Worm (Caenorhabditis elegans): ENCODE results near the gene srh-193.

DNA sequence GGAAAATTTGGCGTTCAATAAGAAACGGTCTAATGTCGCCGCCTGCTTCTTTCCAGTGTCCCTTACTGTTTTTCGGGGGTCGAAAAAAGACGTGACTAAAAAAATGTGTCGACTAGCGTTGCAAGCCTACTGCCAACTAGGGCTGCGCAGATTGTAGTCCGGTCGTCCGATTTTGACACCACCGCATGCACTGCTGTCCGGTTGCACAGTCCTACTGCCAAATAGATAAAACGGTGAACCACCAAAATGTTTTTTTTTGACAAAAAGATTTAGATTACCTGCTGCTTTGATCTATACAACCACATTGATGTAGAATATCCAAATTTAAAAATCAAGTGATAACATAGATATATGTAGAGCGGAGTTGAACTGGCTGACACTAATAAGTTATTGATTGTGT, 41.6 kb downstream of the srh-193 start:
- TF ChIP-seq dpl-1 (GFP tag; optimal IDR thresholded peaks at IDR 0.05) = no peak
- no peak for TF ChIP-seq nfya-1 (tag; optimal IDR thresholded peaks at IDR 0.05; ENCODE audit: borderline replicate concordance, insufficient read depth)
- TF ChIP-seq ztf-22 (GFP tag; optimal IDR thresholded peaks at IDR 0.05) = no peak
- TF ChIP-seq ztf-26 (tag; optimal IDR thresholded peaks at IDR 0.05) = no peak
- TF ChIP-seq egrh-3 (GFP tag; IDR thresholded peaks at IDR 0.05) = no peak
- TF ChIP-seq athp-1 (tag; optimal IDR thresholded peaks at IDR 0.05) = no peak
- no peak for TF ChIP-seq unc-62 (GFP tag; optimal IDR thresholded peaks at IDR 0.05)
- no peak for TF ChIP-seq F39B2.1 (GFP tag; IDR thresholded peaks at IDR 0.05)
